Fruit fly (Drosophila melanogaster): ENCODE measurements around the gene CG8927.

Gene CG8927

DNA sequence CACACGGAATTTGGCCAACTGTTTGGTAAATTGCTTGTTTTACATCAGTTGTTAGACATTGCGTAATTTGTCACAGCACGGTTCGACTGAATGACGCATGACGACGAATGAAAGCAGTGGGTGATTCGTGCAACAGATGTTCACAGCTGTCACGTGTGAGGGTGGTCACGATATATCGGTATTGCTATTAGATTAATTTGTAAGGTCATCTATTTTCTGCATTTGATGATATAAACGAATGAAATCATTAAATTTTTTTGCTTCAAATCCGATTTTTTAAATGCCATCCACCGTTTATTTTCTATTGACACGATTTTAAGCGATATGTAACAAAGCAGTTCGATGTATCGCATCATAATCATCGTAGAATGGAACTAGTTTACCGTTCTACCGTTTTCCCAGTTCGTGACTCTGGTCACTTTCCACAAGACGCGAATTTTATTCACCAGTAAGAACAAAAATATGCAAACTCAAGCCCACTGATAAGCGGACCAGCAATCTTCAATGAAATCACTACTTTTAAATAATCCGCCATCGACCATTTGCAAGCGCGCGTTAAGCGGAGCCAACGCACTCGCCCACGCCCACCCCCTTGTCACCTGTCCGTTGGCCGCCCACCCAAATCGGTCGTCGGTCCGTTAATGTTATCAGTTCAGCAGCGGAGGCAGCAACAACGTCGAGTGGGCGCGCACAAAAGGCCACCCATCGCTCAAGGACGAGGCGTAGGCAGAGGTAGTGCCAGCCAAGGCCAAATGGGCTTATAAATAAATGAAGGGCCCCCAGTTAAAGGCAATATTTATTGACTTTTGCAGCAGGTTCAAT is 34.0 kb upstream of the CG8927 start, which contains the start of the genes Mic26-27 and CG5916 (continued):
- TF ChIP-seq Ets65A (GFP tag) = peak; percentile 99
- no peak for TF ChIP-seq fd102C (GFP tag; optimal IDR thresholded peaks at IDR 0.05)
- no peak for TF ChIP-seq oc (tag; optimal IDR thresholded peaks at IDR 0.05)
- TF ChIP-seq CG33213 (GFP tag; optimal IDR thresholded peaks at IDR 0.05) = peak; percentile 87
- TF ChIP-seq scrt (GFP tag; optimal IDR thresholded peaks at IDR 0.05) = peak; percentile 81
- TF ChIP-seq ttk (GFP tag; IDR thresholded peaks at IDR 0.05) = peak; percentile 77
- TF ChIP-seq ap (GFP tag; IDR thresholded peaks at IDR 0.05) = 0 out of 2 replicates have a peak, but pooled peaks have one; percentile 20
- TF ChIP-seq Six4 (GFP tag; optimal IDR thresholded peaks at IDR 0.05) = peak; percentile 41
- peak; percentile 95 for TF ChIP-seq ken (GFP tag; IDR thresholded peaks at IDR 0.05)
- peak; percentile 90 for TF ChIP-seq CG9609 (GFP tag; optimal IDR thresholded peaks at IDR 0.05)
- TF ChIP-seq odd (GFP tag; optimal IDR thresholded peaks at IDR 0.05) = no peak
- TF ChIP-seq CG3995 (GFP tag; optimal IDR thresholded peaks at IDR 0.05) = peak; percentile 96
- peak; percentile 75 to 91 for TF ChIP-seq crp (GFP tag; optimal IDR thresholded peaks at IDR 0.05)
- TF ChIP-seq nerfin-2 (GFP tag; IDR thresholded peaks at IDR 0.05; ENCODE audit: partially characterized antibody) = peak; percentile 100
- TF ChIP-seq Fer3 (tag; optimal IDR thresholded peaks at IDR 0.05) = peak; percentile 17
- TF ChIP-seq CG7987 (GFP tag; optimal IDR thresholded peaks at IDR 0.05) = peak; percentile 25
- TF ChIP-seq Dek (tag; optimal IDR thresholded peaks at IDR 0.05) = no peak
- peak; percentile 88 for TF ChIP-seq Elba2 (GFP tag; optimal IDR thresholded peaks at IDR 0.05)
- TF ChIP-seq CG9215 (GFP tag; IDR thresholded peaks at IDR 0.05) = peak; percentile 79
- TF ChIP-seq Bdp1 (GFP tag; optimal IDR thresholded peaks at IDR 0.05) = peak; percentile 75
- TF ChIP-seq slou (GFP tag; optimal IDR thresholded peaks at IDR 0.05) = peak; percentile 58
- TF ChIP-seq CG17802 (tag; optimal IDR thresholded peaks at IDR 0.05) = peak; percentile 71
- peak; percentile 7 for TF ChIP-seq CG14965 (GFP tag; optimal IDR thresholded peaks at IDR 0.05; ENCODE audit: borderline replicate concordance)
- TF ChIP-seq CG3838 (GFP tag; optimal IDR thresholded peaks at IDR 0.05) = peak; percentile 42
- TF ChIP-seq CG18599 (GFP tag; optimal IDR thresholded peaks at IDR 0.05) = no peak
- TF ChIP-seq CG17568 (GFP tag; optimal IDR thresholded peaks at IDR 0.05) = no peak
- TF ChIP-seq Optix (GFP tag; IDR thresholded peaks at IDR 0.05) = peak; percentile 89
- peak; percentile 82 for TF ChIP-seq cwo (GFP tag; optimal IDR thresholded peaks at IDR 0.05)
- no peak for TF ChIP-seq ham (GFP tag; IDR thresholded peaks at IDR 0.05)
- peak; percentile 68 to 84 for TF ChIP-seq Hr51 (GFP tag; optimal IDR thresholded peaks at IDR 0.05)
- TF ChIP-seq Dp (GFP tag; optimal IDR thresholded peaks at IDR 0.05) = peak; percentile 15
- TF ChIP-seq CG17186 (GFP tag; optimal IDR thresholded peaks at IDR 0.05) = peak; percentile 84
- TF ChIP-seq vfl (GFP tag; optimal IDR thresholded peaks at IDR 0.05) = peak; percentile 64
- peak; percentile 64; the same call in 1 of the 2 replicates for TF ChIP-seq CG17328 (GFP tag; IDR thresholded peaks at IDR 0.05)
- TF ChIP-seq CG11456 (GFP tag; IDR thresholded peaks at IDR 0.05) = peak; percentile 80; the same call in 2 of the 3 replicates
- peak; percentile 75; the same call in 1 of the 3 replicates for TF ChIP-seq CG2889 (GFP tag; IDR thresholded peaks at IDR 0.05)
- peak; percentile 28 for TF ChIP-seq NK7.1 (GFP tag; optimal IDR thresholded peaks at IDR 0.05)
- TF ChIP-seq CG32767 (GFP tag; IDR thresholded peaks at IDR 0.05) = peak; percentile 68
- peak; percentile 78; the same call in 1 of the 2 replicates for TF ChIP-seq Atf6 (GFP tag; IDR thresholded peaks at IDR 0.05)
- peak; percentile 77 for TF ChIP-seq Bteb2 (GFP tag; optimal IDR thresholded peaks at IDR 0.05)
- peak; percentile 64 for TF ChIP-seq lbe (GFP tag; optimal IDR thresholded peaks at IDR 0.05)
- no peak for TF ChIP-seq CG17912 (GFP tag; optimal IDR thresholded peaks at IDR 0.05)
- TF ChIP-seq CG8281 (tag; optimal IDR thresholded peaks at IDR 0.05) = no peak
- peak; percentile 71 for TF ChIP-seq CG15601 (tag; optimal IDR thresholded peaks at IDR 0.05)
- TF ChIP-seq sima (GFP tag; optimal IDR thresholded peaks at IDR 0.05) = peak; percentile 1
- TF ChIP-seq CG2875 (GFP tag; optimal IDR thresholded peaks at IDR 0.05) = no peak
- TF ChIP-seq E2f1 (GFP tag; IDR thresholded peaks at IDR 0.05) = peak; percentile 82
- peak in 1 of 3 experiments; percentile 95 for TF ChIP-seq lola (GFP tag; optimal IDR thresholded peaks at IDR 0.05)
